Fruit fly (Drosophila melanogaster) whole organism, embryonic: ENCODE results near the gene CG33203.

ENCODE experiments used
- Abd-B ChIP-seq: fragments of 200-800 bp; sonication (Bioruptor generic); optimal IDR thresholded peaks from 2 replicates; lab custom pipeline; 2018; ENCODE audit warnings: missing biosample characterization, mild to moderate bottlenecking, missing genetic modification characterization, moderate library complexity
- Atf-2 ChIP-seq: fragments of 200-800 bp; sonication (Bioruptor generic); optimal IDR thresholded peaks from 2 replicates; lab custom pipeline; 2016; ENCODE audit warnings: missing biosample characterization, missing genetic modification characterization
- CG10209 ChIP-seq: fragments of 200-800 bp; sonication (Bioruptor generic); optimal IDR thresholded peaks from 3 replicates; lab custom pipeline; 2017; ENCODE audit warnings: missing biosample characterization, mild to moderate bottlenecking, missing genetic modification characterization, missing genetic modification reagents
- CG1024 ChIP-seq: fragments of 200-800 bp; sonication (Bioruptor generic); IDR thresholded peaks from 2 replicates; pipeline ENCODE4 v1.3.6; 2022; ENCODE audit warnings: missing biosample characterization, missing genetic modification characterization
- CG10431 ChIP-seq: fragments of 200-800 bp; sonication (Bioruptor generic); optimal IDR thresholded peaks from 3 replicates; lab custom pipeline; 2018; ENCODE audit warnings: missing biosample characterization, mild to moderate bottlenecking, missing genetic modification characterization
- CG10543 ChIP-seq: fragments of 200-800 bp; sonication (Bioruptor generic); optimal IDR thresholded peaks from 3 replicates; lab custom pipeline; 2017; ENCODE audit warnings: missing biosample characterization, mild to moderate bottlenecking, missing genetic modification characterization, moderate library complexity
- CG11560 ChIP-seq: fragments of 200-800 bp; sonication (Bioruptor generic); IDR thresholded peaks from 3 replicates; pipeline ENCODE4 v1.3.6; 2022; ENCODE audit warnings: missing biosample characterization, missing genetic modification characterization
- CG12236 ChIP-seq: fragments of 200-800 bp; sonication (Bioruptor generic); optimal IDR thresholded peaks from 2 replicates; lab custom pipeline; 2016; ENCODE audit warnings: missing biosample characterization, missing genetic modification characterization
- CG1233 ChIP-seq: fragments of 200-800 bp; sonication (Bioruptor generic); optimal IDR thresholded peaks from 4 replicates; lab custom pipeline; 2018; ENCODE audit warnings: missing biosample characterization, mild to moderate bottlenecking, missing genetic modification characterization
- CG12391 ChIP-seq: fragments of 200-800 bp; sonication (Bioruptor generic); optimal IDR thresholded peaks from 3 replicates; lab custom pipeline; 2018; ENCODE audit warnings: missing biosample characterization, mild to moderate bottlenecking, missing genetic modification characterization, moderate library complexity
- CG12659 ChIP-seq: fragments of 200-800 bp; sonication (Bioruptor generic); optimal IDR thresholded peaks from 3 replicates; lab custom pipeline; 2017; ENCODE audit warnings: mild to moderate bottlenecking, missing biosample characterization, missing genetic modification reagents, missing genetic modification characterization
- CG1529 ChIP-seq: fragments of 200-800 bp; sonication (Bioruptor generic); optimal IDR thresholded peaks from 3 replicates; lab custom pipeline; 2018; ENCODE audit warnings: missing biosample characterization, missing genetic modification characterization
- CG1603 ChIP-seq: fragments of 200-800 bp; sonication (Bioruptor generic); optimal IDR thresholded peaks from 2 replicates; lab custom pipeline; 2019; ENCODE audit warnings: missing biosample characterization, mild to moderate bottlenecking, missing genetic modification characterization, moderate library complexity
- CG17186 ChIP-seq: fragments of 200-800 bp; sonication (Bioruptor generic); optimal IDR thresholded peaks from 3 replicates; lab custom pipeline; 2017; ENCODE audit warnings: missing biosample characterization, missing genetic modification reagents, missing genetic modification characterization
- CG18619 ChIP-seq: fragments of 200-800 bp; sonication (Bioruptor generic); optimal IDR thresholded peaks from 3 replicates; lab custom pipeline; 2017; ENCODE audit warnings: missing biosample characterization, mild to moderate bottlenecking, missing genetic modification characterization
- CG4360 ChIP-seq: fragments of 200-800 bp; sonication (Bioruptor generic); IDR thresholded peaks from 2 replicates; pipeline ENCODE4 v1.3.6; 2022; ENCODE audit warnings: missing biosample characterization, missing genetic modification characterization
- CG7556 ChIP-seq: fragments of 200-800 bp; sonication (Bioruptor generic); optimal IDR thresholded peaks from 2 replicates; lab custom pipeline; 2017; ENCODE audit warnings: missing biosample characterization, mild to moderate bottlenecking, missing genetic modification characterization
- D19A ChIP-seq: fragments of 200-800 bp; optimal IDR thresholded peaks from 3 replicates; lab custom pipeline; 2019; ENCODE audit warnings: missing biosample characterization, mild to moderate bottlenecking, missing genetic modification characterization, moderate library complexity
- Dad ChIP-seq: fragments of 200-800 bp; sonication (Bioruptor generic); optimal IDR thresholded peaks from 3 replicates; lab custom pipeline; 2016; ENCODE audit warnings: missing biosample characterization, missing genetic modification characterization
- Dbx ChIP-seq: fragments of 200-800 bp; sonication (Bioruptor generic); IDR thresholded peaks from 3 replicates; pipeline ENCODE4 v1.3.6; 2022; ENCODE audit warnings: missing biosample characterization, missing genetic modification characterization
- E2f2 ChIP-seq: fragments of 200-800 bp; sonication (Bioruptor generic); IDR thresholded peaks from 2 replicates; pipeline ENCODE4 v1.3.6; 2022; ENCODE audit warnings: missing biosample characterization, missing genetic modification characterization
- Fer3 ChIP-seq: fragments of 200-800 bp; sonication (Bioruptor generic); optimal IDR thresholded peaks from 2 replicates; lab custom pipeline; 2018; ENCODE audit warnings: missing biosample characterization, mild to moderate bottlenecking, missing genetic modification characterization, moderate library complexity
- Kr ChIP-seq: fragments of 200-800 bp; sonication (Bioruptor generic); optimal IDR thresholded peaks from 2 replicates; lab custom pipeline; 2017; ENCODE audit warnings: missing biosample characterization, mild to moderate bottlenecking, missing genetic modification characterization
- NK7.1 ChIP-seq: fragments of 200-800 bp; sonication (Bioruptor generic); optimal IDR thresholded peaks from 3 replicates; lab custom pipeline; 2016; ENCODE audit warnings: missing biosample characterization, missing genetic modification characterization
- Nf-YC ChIP-seq: fragments of 200-800 bp; optimal IDR thresholded peaks from 3 replicates; lab custom pipeline; 2019; ENCODE audit warnings: missing biosample characterization, mild to moderate bottlenecking, missing genetic modification characterization, moderate library complexity
- Opbp ChIP-seq: fragments of 200-800 bp; sonication (Bioruptor generic); IDR thresholded peaks from 3 replicates; pipeline ENCODE4 v1.3.6; 2022; ENCODE audit warnings: missing biosample characterization, missing genetic modification characterization; ENCODE audit not compliant: partially characterized antibody
- Tbp ChIP-seq: fragments of >200 bp; optimal IDR thresholded peaks from 2 replicates; lab custom pipeline; 2018; ENCODE audit warnings: missing biosample characterization, missing genetic modification characterization
- Usf ChIP-seq: fragments of 200-800 bp; sonication (Bioruptor generic); optimal IDR thresholded peaks from 2 replicates; lab custom pipeline; 2017; ENCODE audit warnings: missing genotype, missing biosample characterization, missing genetic modification characterization
- al ChIP-seq: fragments of 200-800 bp; sonication (Bioruptor generic); IDR thresholded peaks from 2 replicates; pipeline ENCODE4 v1.3.6; 2022; ENCODE audit warnings: missing biosample characterization, missing genetic modification characterization
- bsh ChIP-seq, 2 experiments: fragments of 200-800 bp; sonication (Bioruptor generic); optimal IDR thresholded peaks; 2 replicates each; lab custom pipeline; 2017 to 2018; ENCODE audit warnings: mild to moderate bottlenecking in 2 of 2, missing biosample characterization in 2 of 2, missing genetic modification characterization in 2 of 2, moderate library complexity in 1 of 2
- chm ChIP-seq: fragments of 200-800 bp; sonication (Bioruptor generic); IDR thresholded peaks from 2 replicates; pipeline ENCODE4 v1.3.6; 2022; ENCODE audit warnings: missing biosample characterization, missing genetic modification characterization
- crol ChIP-seq: fragments of 200-800 bp; sonication (Bioruptor generic); IDR thresholded peaks from 2 replicates; pipeline ENCODE4 v1.3.6; 2022; ENCODE audit warnings: missing biosample characterization, missing genetic modification characterization
- disco-r ChIP-seq: fragments of 200-800 bp; sonication (Bioruptor generic); optimal IDR thresholded peaks from 2 replicates; lab custom pipeline; 2016; ENCODE audit warnings: missing biosample characterization, missing genetic modification characterization
- ewg ChIP-seq: fragments of 200-800 bp; sonication (Bioruptor generic); optimal IDR thresholded peaks from 3 replicates; lab custom pipeline; 2017; ENCODE audit warnings: mild to moderate bottlenecking, missing biosample characterization, missing genetic modification reagents, missing genetic modification characterization
- gce ChIP-seq: fragments of 200-800 bp; sonication (Bioruptor generic); IDR thresholded peaks from 3 replicates; pipeline ENCODE4 v1.3.6; 2022; ENCODE audit warnings: missing biosample characterization, missing genetic modification characterization
- grau ChIP-seq: fragments of 200-800 bp; optimal IDR thresholded peaks from 3 replicates; lab custom pipeline; 2019; ENCODE audit warnings: missing biosample characterization, mild to moderate bottlenecking, missing genetic modification characterization, moderate library complexity
- hb ChIP-seq: fragments of 200-800 bp; sonication (Bioruptor generic); IDR thresholded peaks from 3 replicates; pipeline ENCODE4 v1.3.6; 2022; ENCODE audit warnings: missing biosample characterization, missing genetic modification characterization; ENCODE audit not compliant: partially characterized antibody
- hbn ChIP-seq: fragments of 200-800 bp; sonication (Bioruptor generic); IDR thresholded peaks from 2 replicates; pipeline ENCODE4 v1.3.6; 2022; ENCODE audit warnings: missing biosample characterization, missing genetic modification characterization; ENCODE audit not compliant: partially characterized antibody
- insv ChIP-seq, 2 experiments: fragments of 200-800 bp; sonication (Bioruptor generic); optimal IDR thresholded peaks; 3 replicates each; lab custom pipeline; 2016 to 2018; ENCODE audit warnings: missing biosample characterization in 2 of 2, missing genetic modification characterization in 2 of 2
- ken ChIP-seq: fragments of 200-800 bp; sonication (Bioruptor generic); IDR thresholded peaks from 3 replicates; pipeline ENCODE4 v1.3.6; 2022; ENCODE audit warnings: missing biosample characterization, missing genetic modification characterization
- kni ChIP-seq: fragments of 200-800 bp; sonication (Bioruptor generic); optimal IDR thresholded peaks from 3 replicates; lab custom pipeline; 2017; ENCODE audit warnings: mild to moderate bottlenecking, missing biosample characterization, missing genetic modification reagents, missing genetic modification characterization
- otp ChIP-seq: fragments of 200-800 bp; sonication (Bioruptor generic); IDR thresholded peaks from 3 replicates; pipeline ENCODE4, ENCODE4 v1.3.6; 2022; ENCODE audit warnings: missing biosample characterization, missing genetic modification characterization
- pfk ChIP-seq: fragments of 200-800 bp; sonication (Bioruptor generic); optimal IDR thresholded peaks from 2 replicates; lab custom pipeline; 2018; ENCODE audit warnings: missing biosample characterization, mild to moderate bottlenecking, missing genetic modification characterization, moderate library complexity
- prd ChIP-seq, 3 experiments: fragments of >200 bp in 2 of 3; fragments of 200-800 bp in 1 of 3; sonication (Bioruptor generic) in 1 of 3; optimal IDR thresholded peaks in 2 of 3; IDR thresholded peaks in 1 of 3; 2 replicates in 2 of 3; 3 replicates in 1 of 3; pipeline versions ENCODE4 v1.3.6 to Lab custom; 2017 to 2022; ENCODE audit warnings: missing biosample characterization in 1 of 3, missing genetic modification characterization in 1 of 3
- scrt ChIP-seq: fragments of 200-800 bp; sonication (Bioruptor generic); optimal IDR thresholded peaks from 2 replicates; lab custom pipeline; 2018; ENCODE audit warnings: missing biosample characterization, mild to moderate bottlenecking, missing genetic modification characterization, moderate library complexity
- toy ChIP-seq: fragments of 200-800 bp; sonication (Bioruptor generic); IDR thresholded peaks from 2 replicates; pipeline ENCODE4 v1.3.6; 2022; ENCODE audit warnings: missing biosample characterization, missing genetic modification characterization
- usp ChIP-seq: fragments of >200 bp; optimal IDR thresholded peaks from 2 replicates; lab custom pipeline; 2017; ENCODE audit warnings: missing biosample characterization, missing genetic modification characterization
- vvl ChIP-seq: fragments of 200-800 bp; sonication (Bioruptor generic); IDR thresholded peaks from 2 replicates; pipeline ENCODE4 v1.3.6; 2022; ENCODE audit warnings: missing biosample characterization, missing genetic modification characterization

The CG33203 gene

dm6 chr3R:28880066-28880842 is 7.3 kb downstream of the CG33203 start, which contains the start of the genes Nepl19 and Nepl20 (continued):
- peak; percentile 83 for TF ChIP-seq chm (GFP tag; lab: Robert Waterston, UW)
- TF ChIP-seq otp (GFP tag; lab: Robert Waterston, UW) = peak; percentile 77
- no peak for TF ChIP-seq NK7.1 (GFP tag; lab: Kevin White, UChicago)
- no peak for TF ChIP-seq kni (GFP tag; lab: Kevin White, UChicago)
- no peak for TF ChIP-seq insv (GFP tag; optimal IDR thresholded peaks at IDR 0.05; lab: Kevin White, UChicago)
- no peak for TF ChIP-seq CG17186 (GFP tag; lab: Kevin White, UChicago)
- TF ChIP-seq CG4360 (GFP tag; lab: Robert Waterston, UW) = peak; percentile 34; the same call in 1 of the 2 replicates
- TF ChIP-seq pfk (GFP tag; lab: Kevin White, UChicago) = no peak
- peak; percentile 60 for TF ChIP-seq E2f2 (GFP tag; lab: Robert Waterston, UW)
- TF ChIP-seq CG18619 (GFP tag; lab: Kevin White, UChicago) = peak; percentile 64
- no peak for TF ChIP-seq Opbp (GFP tag; lab: Robert Waterston, UW)
- peak; percentile 82 for TF ChIP-seq grau
- no peak for TF ChIP-seq Kr (GFP tag; lab: Kevin White, UChicago)
- TF ChIP-seq Dbx (GFP tag; lab: Robert Waterston, UW) = peak; percentile 79
- peak; percentile 49 for TF ChIP-seq Abd-B (GFP tag; lab: Kevin White, UChicago)
- TF ChIP-seq CG12659 (GFP tag; lab: Kevin White, UChicago) = peak; percentile 61
- TF ChIP-seq CG10543 (GFP tag; lab: Kevin White, UChicago) = peak; percentile 64
- TF ChIP-seq CG12391 = peak; percentile 81
- no peak for TF ChIP-seq usp
- peak; percentile 70 for TF ChIP-seq D19A (tag; lab: Kevin White, UChicago)
- TF ChIP-seq hbn (GFP tag; lab: Robert Waterston, UW) = no peak
- peak; percentile 57 for TF ChIP-seq ewg (GFP tag; lab: Kevin White, UChicago)
- peak; percentile 83 for TF ChIP-seq CG7556 (GFP tag; lab: Kevin White, UChicago)
- peak; percentile 64; the same call in 2 of the 3 replicates for TF ChIP-seq ken (GFP tag; lab: Robert Waterston, UW)
- TF ChIP-seq Fer3 (tag; lab: Kevin White, UChicago) = peak; percentile 84
- peak in 1 of 2 experiments; percentile 85 for TF ChIP-seq bsh (GFP tag; optimal IDR thresholded peaks at IDR 0.05; lab: Kevin White, UChicago)
- peak; percentile 67 for TF ChIP-seq CG1024 (GFP tag; lab: Robert Waterston, UW)
- TF ChIP-seq CG12236 = no peak
- no peak for TF ChIP-seq Tbp
- peak; percentile 79 for TF ChIP-seq CG11560 (tag; lab: Robert Waterston, UW)
- peak; percentile 76 for TF ChIP-seq CG1233 (GFP tag; lab: Kevin White, UChicago)
- TF ChIP-seq CG10209 = peak; percentile 73
- TF ChIP-seq al (GFP tag; lab: Robert Waterston, UW) = peak; percentile 49; the same call in 1 of the 2 replicates
- TF ChIP-seq scrt (GFP tag; lab: Kevin White, UChicago) = peak; percentile 77
- peak; percentile 44 for TF ChIP-seq crol
- TF ChIP-seq vvl (GFP tag; lab: Robert Waterston, UW) = peak; percentile 93
- TF ChIP-seq disco-r (GFP tag; lab: Kevin White, UChicago) = peak; percentile 4
- TF ChIP-seq Dad (GFP tag; lab: Kevin White, UChicago) = peak; percentile 45
- TF ChIP-seq CG10431 (GFP tag; lab: Kevin White, UChicago) = no peak
- peak; percentile 55 for TF ChIP-seq CG1529 (GFP tag; lab: Kevin White, UChicago)
- no peak for TF ChIP-seq Nf-YC (tag; lab: Kevin White, UChicago)
- TF ChIP-seq Usf (GFP tag; lab: Kevin White, UChicago) = peak; percentile 48
- TF ChIP-seq Atf-2 = peak; percentile 42
- TF ChIP-seq CG1603 (tag; lab: Kevin White, UChicago) = peak; percentile 92
- peak; percentile 41; the same call in 1 of the 2 replicates for TF ChIP-seq toy (GFP tag; lab: Robert Waterston, UW)
- TF ChIP-seq gce = peak; percentile 78
- TF ChIP-seq prd (optimal IDR thresholded peaks at IDR 0.05; lab: Kevin White, UChicago) = no peak
- peak; percentile 88 for TF ChIP-seq prd (GFP tag; IDR thresholded peaks at IDR 0.05; lab: Robert Waterston, UW)
- TF ChIP-seq hb (GFP tag; lab: Robert Waterston, UW) = no peak
